Worm (Caenorhabditis elegans) whole organism, L1 larva: ENCODE measurements around the gene T28D6.5.

Experiments
- F16B12.6 ChIP-seq: fragments of 150-350 bp; optimal IDR thresholded peaks from 2 replicates; lab custom pipeline; 2014; ENCODE audit warnings: missing biosample characterization, missing genetic modification characterization
- ama-1 ChIP-seq: fragments of 150-350 bp; optimal IDR thresholded peaks from 2 replicates; lab custom pipeline; 2014
- ceh-82 ChIP-seq, 3 experiments: fragments of 150-350 bp in 1 of 3; sonication (generic microtip) in 2 of 3; optimal IDR thresholded peaks; 2 replicates each; lab custom pipeline; 2014 to 2017; ENCODE audit warnings: missing biosample characterization in 3 of 3, missing genetic modification characterization in 3 of 3
- fkh-8 ChIP-seq: sonication (generic microtip); optimal IDR thresholded peaks from 2 replicates; lab custom pipeline; 2016; ENCODE audit warnings: mild to moderate bottlenecking, missing genetic modification characterization, missing compliant biosample characterization
- fos-1 ChIP-seq: fragments of 150-350 bp; optimal IDR thresholded peaks from 2 replicates; lab custom pipeline; 2014; ENCODE audit warnings: missing biosample characterization, missing genetic modification characterization
- hpl-2 ChIP-seq: fragments of 150-350 bp; optimal IDR thresholded peaks from 2 replicates; lab custom pipeline; 2014; ENCODE audit warnings: missing biosample characterization, missing genetic modification reagents, missing genetic modification characterization
- lin-35 ChIP-seq, 2 experiments: fragments of 150-350 bp; optimal IDR thresholded peaks; 2 replicates each; lab custom pipeline; 2014; ENCODE audit warnings: missing biosample characterization in 2 of 2, missing genetic modification characterization in 2 of 2, missing genetic modification reagents in 2 of 2
- lir-3 ChIP-seq: sonication (generic microtip); optimal IDR thresholded peaks from 2 replicates; lab custom pipeline; 2016; ENCODE audit warnings: mild to moderate bottlenecking, missing genetic modification characterization, moderate library complexity, missing compliant biosample characterization; ENCODE audit not compliant: poor library complexity
- nhr-237 ChIP-seq: fragments of 150-350 bp; optimal IDR thresholded peaks from 2 replicates; lab custom pipeline; 2014; ENCODE audit warnings: missing biosample characterization, missing genetic modification characterization
- nhr-28 ChIP-seq: fragments of 150-350 bp; optimal IDR thresholded peaks from 2 replicates; lab custom pipeline; 2014; ENCODE audit warnings: missing biosample characterization, missing genetic modification characterization
- nhr-90 ChIP-seq: sonication (generic microtip); optimal IDR thresholded peaks from 2 replicates; lab custom pipeline; 2016; ENCODE audit warnings: mild to moderate bottlenecking, missing genetic modification characterization, missing compliant biosample characterization; ENCODE audit not compliant: poor library complexity
- snpc-4 ChIP-seq: fragments of 150-350 bp; optimal IDR thresholded peaks from 2 replicates; lab custom pipeline; 2014; ENCODE audit warnings: missing biosample characterization, missing genetic modification characterization
- zag-1 ChIP-seq: fragments of 150-350 bp; optimal IDR thresholded peaks from 2 replicates; lab custom pipeline; 2014; ENCODE audit warnings: missing biosample characterization, missing genetic modification characterization

- no peak for TF ChIP-seq F16B12.6 (tag; lab: Kevin White, UChicago)
- TF ChIP-seq ama-1 (lab: Kevin White, UChicago), result no peak
- TF ChIP-seq lir-3 (tag; lab: Kevin White, UChicago), result no peak
- TF ChIP-seq fos-1 (tag; lab: Kevin White, UChicago), result no peak
- no peak for TF ChIP-seq fkh-8 (tag; lab: Kevin White, UChicago)
- no peak for TF ChIP-seq hpl-2 (GFP tag; lab: Kevin White, UChicago)
- TF ChIP-seq lin-35 (GFP tag; optimal IDR thresholded peaks at IDR 0.05; lab: Kevin White, UChicago), result no peak
- TF ChIP-seq ceh-82 (tag; optimal IDR thresholded peaks at IDR 0.05; lab: Kevin White, UChicago), result no peak
- TF ChIP-seq nhr-90 (tag; lab: Kevin White, UChicago), result no peak
- no peak for TF ChIP-seq zag-1
- no peak for TF ChIP-seq nhr-237 (tag; lab: Kevin White, UChicago)
- no peak for TF ChIP-seq snpc-4 (tag; lab: Kevin White, UChicago)
- no peak for TF ChIP-seq nhr-28 (tag; lab: Kevin White, UChicago)
These were observed 22.0 kb upstream of the T28D6.5 start, which contains the start of gene rab-35 for ce11 chrIII:11311466-11311865.
